Fruit fly (Drosophila melanogaster): ENCODE results near the gene CG14275.

dm6 chr2L:8280225-8280624 is 47.0 kb upstream of the CG14275 start:
- no peak for TF ChIP-seq CG7101 (tag; optimal IDR thresholded peaks at IDR 0.05)
- no peak for TF ChIP-seq Clk (GFP tag; optimal IDR thresholded peaks at IDR 0.05)
- no peak for TF ChIP-seq CG7045 (GFP tag; optimal IDR thresholded peaks at IDR 0.05)
- no peak for TF ChIP-seq pad (GFP tag; optimal IDR thresholded peaks at IDR 0.05)
- TF ChIP-seq cic (GFP tag; optimal IDR thresholded peaks at IDR 0.05) = no peak
- TF ChIP-seq ovo (GFP tag; optimal IDR thresholded peaks at IDR 0.05) = no peak
- no peak for TF ChIP-seq Mnt (GFP tag; optimal IDR thresholded peaks at IDR 0.05)
- no peak for TF ChIP-seq kay (GFP tag; ENCODE audit: borderline replicate concordance)
- TF ChIP-seq CG12768 (GFP tag; optimal IDR thresholded peaks at IDR 0.05) = no peak
- TF ChIP-seq CG11617 (GFP tag; optimal IDR thresholded peaks at IDR 0.05) = no peak
- no peak for TF ChIP-seq Hr96 (GFP tag; optimal IDR thresholded peaks at IDR 0.05)
